Fruit fly (Drosophila melanogaster) whole organism: Measurements from ENCODE around the gene Lip3.

Experiments
- CG8478 ChIP-seq: fragments of >200 bp; optimal IDR thresholded peaks from 2 replicates; lab custom pipeline; 2018; ENCODE audit warnings: inconsistent platforms
- Dll ChIP-seq: fragments of >200 bp; optimal IDR thresholded peaks from 2 replicates; lab custom pipeline; 2017
- EcR ChIP-seq, 2 experiments: fragments of >200 bp; optimal IDR thresholded peaks; 2 replicates each; lab custom pipeline; 2017; ENCODE audit warnings: missing biosample characterization in 2 of 2, missing genetic modification characterization in 2 of 2, missing genetic modification reagents in 2 of 2
- pan ChIP-seq: fragments of >200 bp; optimal IDR thresholded peaks from 2 replicates; lab custom pipeline; 2017
- psq ChIP-seq: fragments of >200 bp; optimal IDR thresholded peaks from 2 replicates; lab custom pipeline; 2017
- usp ChIP-seq: fragments of >200 bp; optimal IDR thresholded peaks from 2 replicates; lab custom pipeline; 2017; ENCODE audit warnings: missing biosample characterization, missing genetic modification characterization, mixed read lengths

Gene Lip3

DNA sequence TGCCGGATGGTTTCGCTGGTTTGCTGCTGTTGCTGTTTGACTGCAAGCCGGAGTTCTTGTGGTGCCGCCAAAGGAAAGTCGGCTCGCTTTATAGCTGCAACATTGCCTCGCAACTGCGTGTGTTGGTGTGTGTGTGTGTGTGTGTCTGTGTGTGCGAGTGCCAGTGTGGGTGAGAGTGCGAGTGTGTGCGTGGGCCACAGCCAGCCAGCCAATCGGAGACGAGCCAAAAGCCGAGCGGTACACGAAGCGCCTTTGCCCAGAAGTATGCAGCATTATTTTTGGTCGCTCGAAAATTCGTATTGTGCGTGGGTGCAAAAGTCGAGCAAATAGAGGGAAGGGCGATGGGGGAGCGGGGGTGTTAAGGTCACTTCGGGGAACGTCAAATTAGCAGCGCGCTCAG lies 23.4 kb upstream of the Lip3 start, which contains the start of gene CCHa2:
TSS of gene CCHa2 (minus strand) at position 65 of the 400 bp plus-strand sequence.
- no peak for TF ChIP-seq CG8478 (lab: Kevin White, UChicago)

- TF ChIP-seq pan (lab: Kevin White, UChicago) (no peak), CG8478 (lab: Kevin White, UChicago) (no peak), Dll (no peak), psq (lab: Kevin White, UChicago) (no peak), EcR (GFP tag; optimal IDR thresholded peaks at IDR 0.05; lab: Kevin White, UChicago) (no peak), usp (GFP tag; lab: Kevin White, UChicago) (no peak)
Measured at dm6 chr3R:13393009-13393408, 21.3 kb upstream of the Lip3 start.

- TF ChIP-seq usp (GFP tag; lab: Kevin White, UChicago), result no peak
Measured at dm6 chr3R:13390490-13390889, 18.8 kb upstream of the Lip3 start.

DNA sequence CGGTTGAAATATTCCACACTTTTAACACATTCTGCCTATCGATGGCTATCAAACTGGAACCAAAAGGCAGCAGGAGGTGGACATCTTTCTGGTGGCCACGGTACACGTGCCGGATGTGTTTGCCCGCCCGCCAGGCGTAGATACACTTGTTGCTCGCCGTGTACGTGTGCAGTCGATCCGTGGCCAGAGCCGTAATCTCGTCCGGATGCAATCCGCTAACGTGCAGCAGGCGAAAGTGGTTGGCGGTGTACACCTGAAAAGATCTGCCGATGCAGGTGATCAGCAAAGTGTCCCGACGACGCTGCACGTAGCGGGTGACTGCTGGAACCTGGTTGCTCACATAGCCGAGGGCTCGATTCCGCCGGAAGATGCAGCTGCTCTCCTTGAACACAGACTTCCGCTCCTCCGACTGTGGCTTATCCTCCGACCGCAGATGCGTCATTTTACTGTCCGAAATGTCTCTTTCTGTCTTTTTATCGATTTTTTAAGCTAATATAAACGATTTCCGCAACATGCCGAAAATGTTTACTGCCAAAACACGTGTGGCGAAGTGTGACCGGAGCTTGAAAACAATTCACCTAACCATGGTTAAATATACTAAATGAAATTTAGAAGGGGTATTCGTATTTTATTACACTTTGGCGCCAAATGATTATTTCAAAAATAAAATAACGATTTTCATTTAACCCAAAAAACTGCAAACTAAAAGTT lies 16.6 kb upstream of the Lip3 start, which contains the start of gene CG9799:
TSS of gene CG9799 (minus strand) at position 550 of the 711 bp plus-strand sequence.
- TF ChIP-seq CG8478 (lab: Kevin White, UChicago) (no peak), usp (GFP tag; lab: Kevin White, UChicago) (no peak), psq (lab: Kevin White, UChicago) (no peak), pan (lab: Kevin White, UChicago) (no peak), Dll (no peak), EcR (GFP tag; optimal IDR thresholded peaks at IDR 0.05; lab: Kevin White, UChicago) (no peak)

DNA sequence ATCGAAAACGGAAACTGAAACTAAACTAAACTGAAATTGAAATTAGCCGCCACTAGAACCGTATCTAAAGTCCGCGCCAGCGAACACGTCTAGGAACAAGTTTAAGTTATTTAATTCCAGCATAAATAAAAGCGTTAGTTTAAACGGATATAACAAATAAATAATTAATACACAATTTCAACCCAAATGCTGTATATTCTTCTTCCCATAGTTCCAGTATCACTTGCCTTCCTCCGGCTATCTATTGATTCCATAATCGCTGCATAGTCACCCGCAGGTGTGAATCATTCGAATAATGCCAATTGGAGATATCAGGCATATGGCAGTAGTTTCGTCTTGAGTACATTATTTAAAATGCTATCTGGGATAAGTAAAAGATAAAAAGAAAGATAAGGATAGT lies 13.4 kb upstream of the Lip3 start:
- no peak for TF ChIP-seq psq (lab: Kevin White, UChicago)
- no peak for TF ChIP-seq usp (GFP tag; lab: Kevin White, UChicago)
- no peak for TF ChIP-seq pan (lab: Kevin White, UChicago)
- no peak for TF ChIP-seq EcR (GFP tag; optimal IDR thresholded peaks at IDR 0.05; lab: Kevin White, UChicago)
- no peak for TF ChIP-seq Dll
- no peak for TF ChIP-seq CG8478 (lab: Kevin White, UChicago)

dm6 chr3R:13382656-13383142 lies 11.0 kb upstream of the Lip3 start:
- TF ChIP-seq EcR (GFP tag; optimal IDR thresholded peaks at IDR 0.05; lab: Kevin White, UChicago) (no peak), Dll (no peak), pan (lab: Kevin White, UChicago) (no peak), CG8478 (lab: Kevin White, UChicago) (no peak), usp (GFP tag; lab: Kevin White, UChicago) (no peak), psq (lab: Kevin White, UChicago) (no peak)

dm6 chr3R:13381744-13382435 lies 10.2 kb upstream of the Lip3 start, which contains the start of the genes mRpS21 and Droj2:
TSS of gene mRpS21 (minus strand) at chr3R:13381809.
TSS of gene Droj2 (plus strand) at chr3R:13382106.
- TF ChIP-seq psq (lab: Kevin White, UChicago) (no peak), Dll (no peak), usp (GFP tag; lab: Kevin White, UChicago) (no peak), CG8478 (lab: Kevin White, UChicago) (no peak), pan (lab: Kevin White, UChicago) (no peak), EcR (GFP tag; optimal IDR thresholded peaks at IDR 0.05; lab: Kevin White, UChicago) (no peak)

- no peak for TF ChIP-seq pan (lab: Kevin White, UChicago)
- TF ChIP-seq usp (GFP tag; lab: Kevin White, UChicago), result no peak
- no peak for TF ChIP-seq psq (lab: Kevin White, UChicago)
- TF ChIP-seq EcR (GFP tag; optimal IDR thresholded peaks at IDR 0.05; lab: Kevin White, UChicago), result no peak
- no peak for TF ChIP-seq Dll
- TF ChIP-seq CG8478 (lab: Kevin White, UChicago), result no peak
Measured at dm6 chr3R:13379675-13380074, 8.0 kb upstream of the Lip3 start, which contains the start of the genes CG9813 and CG8870. TSS of gene CG9813 (minus strand) at chr3R:13379775. TSS of gene CG8870 (plus strand) at chr3R:13379842.

DNA sequence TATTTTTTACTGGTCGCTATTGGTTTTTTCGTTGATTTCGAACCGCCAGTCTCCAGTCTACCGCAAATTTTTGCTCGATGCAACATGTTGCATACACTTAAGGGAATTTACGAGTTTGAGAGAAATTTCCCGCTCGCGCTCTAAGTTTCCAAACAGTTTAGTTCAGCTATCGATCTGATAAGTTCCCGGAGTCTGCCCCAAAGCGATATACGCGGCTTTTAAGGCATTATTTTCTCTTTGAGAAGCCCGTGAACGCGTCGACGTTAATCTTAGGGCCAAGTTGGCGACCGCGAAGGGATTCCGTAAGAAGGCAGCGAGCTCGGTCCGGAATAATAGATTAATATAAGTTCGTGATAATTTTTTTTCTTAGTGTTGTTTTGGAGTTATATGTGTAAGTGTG lies 3.2 kb upstream of the Lip3 start:
- TF ChIP-seq pan (lab: Kevin White, UChicago) (no peak), Dll (no peak), CG8478 (lab: Kevin White, UChicago) (no peak), usp (GFP tag; lab: Kevin White, UChicago) (no peak), EcR (GFP tag; optimal IDR thresholded peaks at IDR 0.05; lab: Kevin White, UChicago) (no peak), psq (lab: Kevin White, UChicago) (no peak)

- no peak for TF ChIP-seq usp (GFP tag; lab: Kevin White, UChicago)
- TF ChIP-seq Dll, result no peak
- no peak for TF ChIP-seq EcR (GFP tag; optimal IDR thresholded peaks at IDR 0.05; lab: Kevin White, UChicago)
- no peak for TF ChIP-seq psq (lab: Kevin White, UChicago)
- TF ChIP-seq CG8478 (lab: Kevin White, UChicago), result no peak
- no peak for TF ChIP-seq pan (lab: Kevin White, UChicago)
Measured at dm6 chr3R:13369348-13369747, 2.4 kb downstream of the Lip3 start, which contains the start of gene CheA87a. TSS of gene CheA87a (plus strand) at chr3R:13369648.

- TF ChIP-seq CG8478 (lab: Kevin White, UChicago) (no peak), usp (GFP tag; lab: Kevin White, UChicago) (no peak), Dll (no peak), EcR (GFP tag; optimal IDR thresholded peaks at IDR 0.05; lab: Kevin White, UChicago) (no peak), pan (lab: Kevin White, UChicago) (no peak), psq (lab: Kevin White, UChicago) (no peak)
Measured at dm6 chr3R:13366561-13367518, 4.9 kb downstream of the Lip3 start, which contains the start of gene Elp6. TSS of gene Elp6 (minus strand) at chr3R:13366910.
